Fruit fly (Drosophila melanogaster): Measurements from ENCODE around the gene CG14451.
A peak's percentile ranks its signal among the peaks of the same experiment; 100 is the strongest.

The CG14451 gene

DNA sequence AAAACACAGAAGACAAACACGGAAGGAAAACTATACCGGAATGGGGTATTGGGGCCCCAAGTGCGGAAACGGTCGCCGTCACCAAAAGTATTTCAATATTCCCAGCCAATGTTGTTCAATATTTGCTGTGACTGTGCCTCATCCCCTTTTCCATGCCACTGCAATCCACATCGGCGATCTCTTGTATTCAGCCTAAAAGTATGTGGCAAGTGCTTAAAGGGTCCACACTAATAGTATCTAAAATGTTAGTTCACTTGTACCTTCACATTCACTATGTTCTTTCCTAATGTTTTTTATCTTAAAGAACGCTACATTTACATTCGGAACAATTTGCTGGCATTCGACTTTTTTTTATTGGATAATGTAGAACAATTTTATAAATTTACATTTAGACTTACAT lies 41.0 kb downstream of the CG14451 start:
- peak; percentile 70; the same call in 2 of the 3 replicates for TF ChIP-seq CG2199 (GFP tag; IDR thresholded peaks at IDR 0.05)
- TF ChIP-seq CG4730 (GFP tag; IDR thresholded peaks at IDR 0.05), result no peak
- peak; percentile 83 for TF ChIP-seq CG15601 (tag; optimal IDR thresholded peaks at IDR 0.05)
- TF ChIP-seq her (GFP tag; optimal IDR thresholded peaks at IDR 0.05), result no peak
- peak; percentile 11 for TF ChIP-seq CG14710 (tag; optimal IDR thresholded peaks at IDR 0.05)
- no peak for TF ChIP-seq amos (GFP tag; IDR thresholded peaks at IDR 0.05; ENCODE audit: partially characterized antibody)
- peak; percentile 62 for TF ChIP-seq CTCF (GFP tag; optimal IDR thresholded peaks at IDR 0.05)
- TF ChIP-seq grn (GFP tag; optimal IDR thresholded peaks at IDR 0.05), result peak; percentile 71
- TF ChIP-seq CG15073 (GFP tag; optimal IDR thresholded peaks at IDR 0.05), result peak; percentile 73
- TF ChIP-seq CG10321 (GFP tag; IDR thresholded peaks at IDR 0.05), result no peak
- TF ChIP-seq CG8388 (GFP tag; optimal IDR thresholded peaks at IDR 0.05), result peak; percentile 75

DNA sequence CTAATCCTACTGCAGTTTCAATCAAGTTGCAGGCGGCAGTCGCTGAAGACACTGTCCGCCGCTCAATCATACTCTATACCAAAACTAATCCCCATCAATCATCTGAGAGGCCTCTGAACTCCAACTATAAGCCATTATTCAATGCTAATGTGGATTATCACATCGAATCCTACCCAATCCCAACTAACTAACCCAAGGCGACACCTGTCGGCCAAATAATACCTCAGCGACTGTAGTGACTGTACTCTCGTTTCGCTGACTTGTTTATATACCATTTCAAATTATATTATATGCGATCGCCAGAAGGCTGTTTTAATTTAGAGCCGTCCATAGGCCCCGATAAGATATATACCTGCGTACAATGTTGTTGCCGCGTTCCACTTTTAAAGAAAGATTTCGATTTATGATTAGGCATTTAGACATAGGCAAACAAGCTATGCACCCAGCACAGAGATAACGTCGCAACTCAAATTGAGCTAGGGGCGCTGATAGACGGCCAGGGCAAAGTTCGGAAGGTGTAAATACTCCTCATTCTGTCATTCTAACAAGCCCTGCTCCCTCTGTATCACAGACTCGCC lies 50.1 kb downstream of the CG14451 start:
- TF ChIP-seq CG4424 (GFP tag; optimal IDR thresholded peaks at IDR 0.05), result no peak
- no peak for TF ChIP-seq pnt (GFP tag; optimal IDR thresholded peaks at IDR 0.05)
- peak; percentile 41 for TF ChIP-seq lab (GFP tag; optimal IDR thresholded peaks at IDR 0.05)
- no peak for TF ChIP-seq Eip74EF (GFP tag; optimal IDR thresholded peaks at IDR 0.05)
- TF ChIP-seq CG13123 (GFP tag; optimal IDR thresholded peaks at IDR 0.05), result no peak
- TF ChIP-seq abd-A (tag; optimal IDR thresholded peaks at IDR 0.05), result no peak
- TF ChIP-seq CG4730 (GFP tag; IDR thresholded peaks at IDR 0.05), result no peak
- TF ChIP-seq CG17912 (GFP tag; optimal IDR thresholded peaks at IDR 0.05), result no peak
- TF ChIP-seq oc (tag; optimal IDR thresholded peaks at IDR 0.05), result no peak
- peak; percentile 96 for TF ChIP-seq grn (GFP tag; optimal IDR thresholded peaks at IDR 0.05)
- TF ChIP-seq Mrtf (GFP tag; IDR thresholded peaks at IDR 0.05), result no peak
- TF ChIP-seq CG18599 (GFP tag; optimal IDR thresholded peaks at IDR 0.05), result no peak
- TF ChIP-seq CG16863 (GFP tag; optimal IDR thresholded peaks at IDR 0.05), result no peak
- TF ChIP-seq CG8765 (GFP tag; IDR thresholded peaks at IDR 0.05), result no peak
- no peak for TF ChIP-seq CG9215 (GFP tag; IDR thresholded peaks at IDR 0.05)
- TF ChIP-seq CG4854 (GFP tag; optimal IDR thresholded peaks at IDR 0.05), result no peak
- no peak for TF ChIP-seq CG14014 (GFP tag; IDR thresholded peaks at IDR 0.05)
- TF ChIP-seq GATAe (GFP tag; conservative IDR thresholded peaks at IDR 0.05), result peak; percentile 25; the same call in 1 of the 2 replicates
- no peak for TF ChIP-seq Doc3 (GFP tag; IDR thresholded peaks at IDR 0.05; ENCODE audit: partially characterized antibody)
- peak; percentile 55 for TF ChIP-seq CG34376 (GFP tag; optimal IDR thresholded peaks at IDR 0.05)
- TF ChIP-seq CG13775 (GFP tag; optimal IDR thresholded peaks at IDR 0.05), result no peak
- TF ChIP-seq exex (tag; optimal IDR thresholded peaks at IDR 0.05), result peak; percentile 89
- TF ChIP-seq Hr51 (GFP tag; optimal IDR thresholded peaks at IDR 0.05), result no peak
- TF ChIP-seq CG10959 (GFP tag; IDR thresholded peaks at IDR 0.05), result no peak
- no peak for TF ChIP-seq CG9437 (GFP tag; optimal IDR thresholded peaks at IDR 0.05)
- TF ChIP-seq Six4 (GFP tag; optimal IDR thresholded peaks at IDR 0.05), result no peak
- TF ChIP-seq grau (tag; optimal IDR thresholded peaks at IDR 0.05), result no peak
- TF ChIP-seq CG10565 (GFP tag; optimal IDR thresholded peaks at IDR 0.05), result no peak
- TF ChIP-seq Med (GFP tag), result peak; percentile 36
- no peak for TF ChIP-seq CG9727 (GFP tag; optimal IDR thresholded peaks at IDR 0.05)
- TF ChIP-seq CG10543 (GFP tag; optimal IDR thresholded peaks at IDR 0.05), result peak; percentile 39
- TF ChIP-seq trem (tag; optimal IDR thresholded peaks at IDR 0.05), result no peak
- no peak for TF ChIP-seq Dll (GFP tag; IDR thresholded peaks at IDR 0.05; ENCODE audit: partially characterized antibody)
- TF ChIP-seq nau (GFP tag; optimal IDR thresholded peaks at IDR 0.05), result no peak
- TF ChIP-seq kah (GFP tag; optimal IDR thresholded peaks at IDR 0.05), result no peak
- TF ChIP-seq sug (tag; optimal IDR thresholded peaks at IDR 0.05), result peak; percentile 57
- no peak for TF ChIP-seq CG12071 (GFP tag; optimal IDR thresholded peaks at IDR 0.05)
- TF ChIP-seq Elba2 (GFP tag; optimal IDR thresholded peaks at IDR 0.05), result no peak
- TF ChIP-seq CTCF (GFP tag; optimal IDR thresholded peaks at IDR 0.05), result peak; percentile 84
- TF ChIP-seq chinmo (GFP tag; IDR thresholded peaks at IDR 0.05; ENCODE audit: partially characterized antibody), result peak; percentile 59; the same call in 1 of the 4 replicates
